Fruit fly (Drosophila melanogaster) whole organism: Measurements from ENCODE around the gene Sld5.

ENCODE experiments used
- CG8478 ChIP-seq: fragments of >200 bp; optimal IDR thresholded peaks from 2 replicates; lab custom pipeline; 2018; ENCODE audit warnings: inconsistent platforms
- EcR ChIP-seq, 2 experiments: fragments of >200 bp; optimal IDR thresholded peaks; 2 replicates each; lab custom pipeline; 2017; ENCODE audit warnings: missing biosample characterization in 2 of 2, missing genetic modification characterization in 2 of 2, missing genetic modification reagents in 2 of 2
- pan ChIP-seq: fragments of >200 bp; optimal IDR thresholded peaks from 2 replicates; lab custom pipeline; 2017
- psq ChIP-seq: fragments of >200 bp; optimal IDR thresholded peaks from 2 replicates; lab custom pipeline; 2017
- usp ChIP-seq: fragments of >200 bp; optimal IDR thresholded peaks from 2 replicates; lab custom pipeline; 2017; ENCODE audit warnings: missing biosample characterization, missing genetic modification characterization, mixed read lengths

dm6 chr3R:26041417-26042101, 14.8 kb downstream of the Sld5 start, which contains the start of gene gro:
- TF ChIP-seq pan (lab: Kevin White, UChicago) (no peak), usp (GFP tag; lab: Kevin White, UChicago) (no peak), psq (lab: Kevin White, UChicago) (no peak), EcR (GFP tag; optimal IDR thresholded peaks at IDR 0.05; lab: Kevin White, UChicago) (no peak), CG8478 (no peak)
